Fruit fly (Drosophila melanogaster) whole organism, embryonic: ENCODE results near the gene Tpr2.

Experiments used
- CG10979 ChIP-seq: fragments of 200-800 bp; sonication (Bioruptor generic); optimal IDR thresholded peaks from 2 replicates; lab custom pipeline; 2018; ENCODE audit warnings: missing biosample characterization, mild to moderate bottlenecking, missing genetic modification characterization, moderate library complexity
- CG11093 ChIP-seq: fragments of 200-800 bp; sonication (Bioruptor generic); IDR thresholded peaks from 3 replicates; pipeline ENCODE4 v1.3.6; 2022; ENCODE audit warnings: missing biosample characterization, missing genetic modification characterization
- CG12391 ChIP-seq: fragments of 200-800 bp; sonication (Bioruptor generic); optimal IDR thresholded peaks from 3 replicates; lab custom pipeline; 2018; ENCODE audit warnings: missing biosample characterization, mild to moderate bottlenecking, missing genetic modification characterization, moderate library complexity
- CG14014 ChIP-seq: fragments of 200-800 bp; sonication (Bioruptor generic); IDR thresholded peaks from 2 replicates; pipeline ENCODE4 v1.3.6; 2022; ENCODE audit warnings: missing biosample characterization, missing genetic modification characterization
- CG14667 ChIP-seq: fragments of 200-800 bp; sonication (Bioruptor generic); IDR thresholded peaks from 2 replicates; pipeline ENCODE4 v1.3.6; 2022; ENCODE audit warnings: missing biosample characterization, missing genetic modification characterization
- CG1529 ChIP-seq: fragments of 200-800 bp; sonication (Bioruptor generic); optimal IDR thresholded peaks from 3 replicates; lab custom pipeline; 2018; ENCODE audit warnings: missing biosample characterization, missing genetic modification characterization
- CG16779 ChIP-seq: fragments of 200-800 bp; sonication (Bioruptor generic); IDR thresholded peaks from 2 replicates; pipeline ENCODE4 v1.3.6; 2022; ENCODE audit warnings: missing biosample characterization, missing genetic modification characterization
- CG17186 ChIP-seq: fragments of 200-800 bp; sonication (Bioruptor generic); optimal IDR thresholded peaks from 3 replicates; lab custom pipeline; 2017; ENCODE audit warnings: missing biosample characterization, missing genetic modification reagents, missing genetic modification characterization
- CG17359 ChIP-seq: fragments of 200-800 bp; sonication (Bioruptor generic); optimal IDR thresholded peaks from 3 replicates; lab custom pipeline; 2018; ENCODE audit warnings: missing biosample characterization, mild to moderate bottlenecking, missing genetic modification characterization, moderate library complexity
- CG17912 ChIP-seq: fragments of 200-800 bp; sonication (Bioruptor generic); optimal IDR thresholded peaks from 2 replicates; lab custom pipeline; 2018; ENCODE audit warnings: missing biosample characterization, mild to moderate bottlenecking, missing genetic modification characterization
- CG18764 ChIP-seq: fragments of 200-800 bp; sonication (Bioruptor generic); optimal IDR thresholded peaks from 3 replicates; lab custom pipeline; 2016; ENCODE audit warnings: missing biosample characterization, missing genetic modification characterization
- CG3847 ChIP-seq: fragments of 200-800 bp; sonication (Bioruptor generic); IDR thresholded peaks from 2 replicates; pipeline ENCODE4 v1.3.6; 2022; ENCODE audit warnings: missing biosample characterization, missing genetic modification characterization
- CG6175 ChIP-seq: fragments of 200-800 bp; sonication (Bioruptor generic); IDR thresholded peaks from 3 replicates; pipeline ENCODE4 v1.3.6; 2022; ENCODE audit warnings: missing biosample characterization, missing genetic modification characterization
- CG6689 ChIP-seq: fragments of 200-800 bp; sonication (Bioruptor generic); IDR thresholded peaks from 2 replicates; pipeline ENCODE4 v1.3.6; 2022; ENCODE audit warnings: missing biosample characterization, missing genetic modification characterization
- CG7372 ChIP-seq: fragments of 200-800 bp; sonication (Bioruptor generic); IDR thresholded peaks from 2 replicates; pipeline ENCODE4 v1.3.6; 2022; ENCODE audit warnings: missing biosample characterization, missing genetic modification characterization
- CG7839 ChIP-seq: fragments of 200-800 bp; sonication (Bioruptor generic); optimal IDR thresholded peaks from 3 replicates; lab custom pipeline; 2018; ENCODE audit warnings: missing biosample characterization, mild to moderate bottlenecking, missing genetic modification characterization, moderate library complexity
- CG7987 ChIP-seq: fragments of 200-800 bp; sonication (Bioruptor generic); optimal IDR thresholded peaks from 2 replicates; lab custom pipeline; 2018; ENCODE audit warnings: missing biosample characterization, mild to moderate bottlenecking, missing genetic modification characterization, moderate library complexity
- CG8089 ChIP-seq: fragments of 200-800 bp; sonication (Bioruptor generic); optimal IDR thresholded peaks from 3 replicates; lab custom pipeline; 2016; ENCODE audit warnings: missing biosample characterization, missing genetic modification characterization
- CG8388 ChIP-seq: fragments of 200-800 bp; sonication (Bioruptor generic); optimal IDR thresholded peaks from 2 replicates; lab custom pipeline; 2019; ENCODE audit warnings: missing biosample characterization, mild to moderate bottlenecking, missing genetic modification characterization, moderate library complexity
- CG9932 ChIP-seq: fragments of 200-800 bp; sonication (Bioruptor generic); IDR thresholded peaks from 2 replicates; pipeline ENCODE4 v1.3.6; 2022; ENCODE audit warnings: missing biosample characterization, missing genetic modification characterization
- Camta ChIP-seq: fragments of 200-800 bp; sonication (Bioruptor generic); optimal IDR thresholded peaks from 2 replicates; lab custom pipeline; 2016; ENCODE audit warnings: missing biosample characterization, missing genetic modification characterization
- Dp ChIP-seq: fragments of 200-800 bp; sonication (Bioruptor generic); optimal IDR thresholded peaks from 2 replicates; lab custom pipeline; 2018; ENCODE audit warnings: missing biosample characterization, mild to moderate bottlenecking, missing genetic modification characterization, moderate library complexity
- Ets97D ChIP-seq: fragments of 200-800 bp; sonication (Bioruptor generic); optimal IDR thresholded peaks from 3 replicates; lab custom pipeline; 2016; ENCODE audit warnings: missing biosample characterization, missing genetic modification characterization
- Fer3 ChIP-seq: fragments of 200-800 bp; sonication (Bioruptor generic); optimal IDR thresholded peaks from 2 replicates; lab custom pipeline; 2018; ENCODE audit warnings: missing biosample characterization, mild to moderate bottlenecking, missing genetic modification characterization, moderate library complexity
- H15 ChIP-seq: fragments of 200-800 bp; sonication (Bioruptor generic); IDR thresholded peaks from 3 replicates; pipeline ENCODE4 v1.3.6; 2022; ENCODE audit warnings: missing biosample characterization, missing genetic modification characterization
- HHEX ChIP-seq: fragments of 200-800 bp; sonication (Bioruptor generic); optimal IDR thresholded peaks from 3 replicates; lab custom pipeline; 2017; ENCODE audit warnings: missing biosample characterization, mild to moderate bottlenecking, missing genetic modification characterization, missing genetic modification reagents
- Hsf ChIP-seq: fragments of 200-800 bp; sonication (Bioruptor generic); optimal IDR thresholded peaks from 3 replicates; lab custom pipeline; 2016; ENCODE audit warnings: missing biosample characterization, missing genetic modification characterization
- Myb ChIP-seq: fragments of 200-800 bp; sonication (Bioruptor generic); optimal IDR thresholded peaks from 2 replicates; lab custom pipeline; 2016; ENCODE audit warnings: missing biosample characterization, missing genetic modification characterization
- Ptx1 ChIP-seq: fragments of 200-800 bp; sonication (Bioruptor generic); IDR thresholded peaks from 2 replicates; pipeline ENCODE4 v1.3.6; 2022; ENCODE audit warnings: missing biosample characterization, missing genetic modification characterization
- az2 ChIP-seq: fragments of 200-800 bp; sonication (Bioruptor generic); optimal IDR thresholded peaks from 3 replicates; lab custom pipeline; 2016; ENCODE audit warnings: missing biosample characterization, missing genetic modification characterization
- chif ChIP-seq, 2 experiments: fragments of 200-800 bp; sonication (Bioruptor generic); optimal IDR thresholded peaks; 3 replicates each; lab custom pipeline; 2016; ENCODE audit warnings: missing biosample characterization in 2 of 2, missing genetic modification characterization in 2 of 2
- crc ChIP-seq: fragments of 200-800 bp; sonication (Bioruptor generic); optimal IDR thresholded peaks from 2 replicates; lab custom pipeline; 2016; ENCODE audit warnings: missing biosample characterization, missing genetic modification characterization
- crp ChIP-seq, 2 experiments: fragments of 200-800 bp; sonication (Bioruptor generic); optimal IDR thresholded peaks; 2 replicates in 1 of 2; 3 replicates in 1 of 2; lab custom pipeline; 2017; ENCODE audit warnings: missing biosample characterization in 2 of 2, missing genetic modification characterization in 2 of 2, mild to moderate bottlenecking in 1 of 2, moderate library complexity in 1 of 2
- dan ChIP-seq: fragments of 200-800 bp; sonication (Bioruptor generic); IDR thresholded peaks from 2 replicates; pipeline ENCODE4 v1.3.6; 2022; ENCODE audit warnings: missing biosample characterization, missing genetic modification characterization
- dati ChIP-seq: fragments of 200-800 bp; sonication (Bioruptor generic); IDR thresholded peaks from 2 replicates; pipeline ENCODE4 v1.3.6; 2022; ENCODE audit warnings: missing biosample characterization, missing genetic modification characterization
- esg ChIP-seq: fragments of 200-800 bp; sonication (Bioruptor generic); conservative IDR thresholded peaks from 2 replicates; pipeline ENCODE4 v1.3.6; 2022; ENCODE audit warnings: missing biosample characterization, missing genetic modification characterization
- fd3F ChIP-seq: fragments of 200-800 bp; sonication (Bioruptor generic); optimal IDR thresholded peaks from 2 replicates; lab custom pipeline; 2018; ENCODE audit warnings: missing biosample characterization, mild to moderate bottlenecking, missing genetic modification characterization, moderate library complexity
- gsb ChIP-seq: fragments of 200-800 bp; sonication (Bioruptor generic); IDR thresholded peaks from 2 replicates; pipeline ENCODE4 v1.3.6; 2022; ENCODE audit warnings: missing biosample characterization, missing genetic modification characterization
- hb ChIP-seq: fragments of 200-800 bp; sonication (Bioruptor generic); IDR thresholded peaks from 3 replicates; pipeline ENCODE4 v1.3.6; 2022; ENCODE audit warnings: missing biosample characterization, missing genetic modification characterization; ENCODE audit not compliant: partially characterized antibody
- ind ChIP-seq: fragments of 200-800 bp; sonication (Bioruptor generic); optimal IDR thresholded peaks from 3 replicates; lab custom pipeline; 2016; ENCODE audit warnings: missing biosample characterization, missing genetic modification characterization
- ken ChIP-seq: fragments of 200-800 bp; sonication (Bioruptor generic); IDR thresholded peaks from 3 replicates; pipeline ENCODE4 v1.3.6; 2022; ENCODE audit warnings: missing biosample characterization, missing genetic modification characterization
- knrl ChIP-seq: fragments of 200-800 bp; sonication (Bioruptor generic); IDR thresholded peaks from 3 replicates; pipeline ENCODE4 v1.3.6; 2022; ENCODE audit warnings: missing biosample characterization, missing genetic modification characterization; ENCODE audit not compliant: partially characterized antibody
- mirr ChIP-seq: fragments of 200-800 bp; sonication (Bioruptor generic); optimal IDR thresholded peaks from 3 replicates; lab custom pipeline; 2018; ENCODE audit warnings: missing biosample characterization, mild to moderate bottlenecking, missing genetic modification characterization
- pan ChIP-seq, 4 experiments: fragments of >200 bp in 3 of 4; fragments of 200-800 bp in 1 of 4; sonication (Bioruptor generic) in 1 of 4; optimal IDR thresholded peaks in 3 of 4; IDR thresholded peaks in 1 of 4; 2 replicates each; pipeline versions ENCODE4 v1.3.6 to Lab custom; 2017 to 2022; ENCODE audit warnings: missing biosample characterization in 2 of 4, missing genetic modification characterization in 2 of 4, mixed read lengths in 1 of 4
- prd ChIP-seq, 3 experiments: fragments of >200 bp in 2 of 3; fragments of 200-800 bp in 1 of 3; sonication (Bioruptor generic) in 1 of 3; optimal IDR thresholded peaks in 2 of 3; IDR thresholded peaks in 1 of 3; 2 replicates in 2 of 3; 3 replicates in 1 of 3; pipeline versions ENCODE4 v1.3.6 to Lab custom; 2017 to 2022; ENCODE audit warnings: missing biosample characterization in 1 of 3, missing genetic modification characterization in 1 of 3
- shn ChIP-seq: fragments of 200-800 bp; sonication (Bioruptor generic); optimal IDR thresholded peaks from 3 replicates; lab custom pipeline; 2016; ENCODE audit warnings: missing biosample characterization, missing genetic modification characterization
- sima ChIP-seq: fragments of 200-800 bp; sonication (Bioruptor generic); optimal IDR thresholded peaks from 2 replicates; lab custom pipeline; 2016; ENCODE audit warnings: missing biosample characterization, missing genetic modification characterization
- slou ChIP-seq: fragments of 200-800 bp; sonication (Bioruptor generic); optimal IDR thresholded peaks from 3 replicates; lab custom pipeline; 2016; ENCODE audit warnings: missing biosample characterization, missing genetic modification characterization
- tx ChIP-seq: fragments of 200-800 bp; sonication (Bioruptor generic); optimal IDR thresholded peaks from 2 replicates; lab custom pipeline; 2016; ENCODE audit warnings: missing biosample characterization, missing genetic modification characterization

Gene Tpr2

dm6 chr2L:16498100-16498499 is 6.8 kb downstream of the Tpr2 start (continued):
- TF ChIP-seq prd (optimal IDR thresholded peaks at IDR 0.05; lab: Kevin White, UChicago) (no peak), prd (GFP tag; IDR thresholded peaks at IDR 0.05; lab: Robert Waterston, UW) (peak; percentile 67; the same call in 2 of the 3 replicates), dan (GFP tag; lab: Robert Waterston, UW) (no peak), CG6689 (GFP tag; lab: Robert Waterston, UW) (peak; percentile 46; the same call in 1 of the 2 replicates), Camta (GFP tag; lab: Kevin White, UChicago) (no peak), CG8388 (GFP tag; lab: Kevin White, UChicago) (peak; percentile 43), crc (GFP tag; lab: Kevin White, UChicago) (no peak), H15 (no peak), Myb (no peak), CG14667 (GFP tag; lab: Robert Waterston, UW) (no peak), Hsf (GFP tag; lab: Kevin White, UChicago) (peak; percentile 19), CG3847 (GFP tag; lab: Robert Waterston, UW) (no peak), CG7839 (tag; lab: Kevin White, UChicago) (peak; percentile 51), CG17186 (GFP tag; lab: Kevin White, UChicago) (no peak), CG17912 (GFP tag; lab: Kevin White, UChicago) (no peak), Ptx1 (GFP tag; lab: Robert Waterston, UW) (0 out of 2 replicates have a peak, but pooled peaks have one; percentile 38), CG10979 (tag; lab: Kevin White, UChicago) (peak; percentile 8), mirr (GFP tag; lab: Kevin White, UChicago) (no peak), CG7372 (GFP tag; lab: Robert Waterston, UW) (0 out of 2 replicates have a peak, but pooled peaks have one; percentile 33), chif (GFP tag; optimal IDR thresholded peaks at IDR 0.05; lab: Kevin White, UChicago) (peak in 1 of 2 experiments; percentile 17), Fer3 (tag; lab: Kevin White, UChicago) (no peak), tx (GFP tag; lab: Kevin White, UChicago) (no peak), CG14014 (no peak), dati (no peak), HHEX (no peak), ind (GFP tag; lab: Kevin White, UChicago) (peak; percentile 5), pan (optimal IDR thresholded peaks at IDR 0.05; lab: Kevin White, UChicago) (no peak), pan (GFP tag; optimal IDR thresholded peaks at IDR 0.05 in 1 of 2, IDR thresholded peaks at IDR 0.05 in 1 of 2) (peak in 1 of 2 experiments; percentile 46), CG9932 (GFP tag; lab: Robert Waterston, UW) (peak; percentile 34; the same call in 1 of the 2 replicates), CG8089 (GFP tag; lab: Kevin White, UChicago) (no peak), CG6175 (GFP tag; lab: Robert Waterston, UW) (no peak), CG11093 (GFP tag; lab: Robert Waterston, UW) (peak; percentile 24; the same call in 1 of the 3 replicates), crp (GFP tag; optimal IDR thresholded peaks at IDR 0.05; lab: Kevin White, UChicago) (no peak), fd3F (peak; percentile 42), shn (GFP tag; lab: Kevin White, UChicago) (no peak), CG17359 (tag; lab: Kevin White, UChicago) (peak; percentile 34), sima (GFP tag; lab: Kevin White, UChicago) (no peak), CG12391 (tag; lab: Kevin White, UChicago) (peak; percentile 25), gsb (GFP tag; lab: Robert Waterston, UW) (0 out of 2 replicates have a peak, but pooled peaks have one; percentile 36), CG18764 (GFP tag; lab: Kevin White, UChicago) (no peak), esg (GFP tag; lab: Robert Waterston, UW) (peak; percentile 51), Dp (GFP tag; lab: Kevin White, UChicago) (no peak), CG1529 (GFP tag; lab: Kevin White, UChicago) (no peak), az2 (GFP tag; lab: Kevin White, UChicago) (peak; percentile 14), knrl (no peak), Ets97D (GFP tag; lab: Kevin White, UChicago) (no peak), hb (GFP tag; lab: Robert Waterston, UW) (no peak), CG7987 (GFP tag; lab: Kevin White, UChicago) (no peak), ken (GFP tag; lab: Robert Waterston, UW) (0 out of 3 replicates have a peak, but pooled peaks have one; percentile 37), CG16779 (no peak), slou (GFP tag; lab: Kevin White, UChicago) (no peak)
